Worm (Caenorhabditis elegans) whole organism, early embryonic: ENCODE results near the gene sut-2.

Experiments
- B0310.2 ChIP-seq: sonication (generic microtip); optimal IDR thresholded peaks from 2 replicates; lab custom pipeline; 2016; ENCODE audit warnings: mild to moderate bottlenecking, missing genetic modification characterization, missing compliant biosample characterization
- F13C5.2 ChIP-seq: sonication (generic microtip); optimal IDR thresholded peaks from 2 replicates; lab custom pipeline; 2017; ENCODE audit warnings: mild to moderate bottlenecking, missing genetic modification characterization, inconsistent platforms, missing compliant biosample characterization
- aly-1 ChIP-seq: sonication (generic microtip); optimal IDR thresholded peaks from 2 replicates; lab custom pipeline; 2016; ENCODE audit warnings: missing genetic modification characterization, missing compliant biosample characterization
- ama-1 ChIP-seq: fragments of 150-350 bp; optimal IDR thresholded peaks from 2 replicates; lab custom pipeline; 2014
- ceh-13 ChIP-seq: fragments of 200-800 bp; sonication (Bioruptor generic); optimal IDR thresholded peaks from 2 replicates; lab custom pipeline; 2018; ENCODE audit warnings: mild to moderate bottlenecking, missing genetic modification characterization, missing compliant biosample characterization
- ceh-36 ChIP-seq: sonication (generic microtip); optimal IDR thresholded peaks from 2 replicates; lab custom pipeline; 2016; ENCODE audit warnings: missing genetic modification characterization, inconsistent platforms, missing compliant biosample characterization
- ets-7 ChIP-seq: sonication (generic microtip); optimal IDR thresholded peaks from 2 replicates; lab custom pipeline; 2016; ENCODE audit warnings: missing genotype, missing genetic modification characterization, missing compliant biosample characterization
- flt-1 ChIP-seq: fragments of 200-800 bp; sonication (Bioruptor generic); IDR thresholded peaks from 2 replicates; pipeline ENCODE4 v1.3.6; 2022; ENCODE audit warnings: missing genetic modification characterization, missing compliant biosample characterization
- hmbx-1 ChIP-seq: sonication (generic microtip); optimal IDR thresholded peaks from 2 replicates; lab custom pipeline; 2016; ENCODE audit warnings: mild to moderate bottlenecking, missing genetic modification characterization, missing compliant biosample characterization
- hmg-4 ChIP-seq: fragments of 200-800 bp; sonication (Bioruptor generic); optimal IDR thresholded peaks from 2 replicates; lab custom pipeline; 2018; ENCODE audit warnings: mild to moderate bottlenecking, missing genetic modification characterization, missing compliant biosample characterization
- hnd-1 ChIP-seq: sonication (generic microtip); optimal IDR thresholded peaks from 2 replicates; lab custom pipeline; 2016; ENCODE audit warnings: missing genetic modification characterization, missing compliant biosample characterization
- pes-1 ChIP-seq: fragments of 200-800 bp; sonication (Bioruptor generic); IDR thresholded peaks from 2 replicates; pipeline ENCODE4 v1.3.6; 2022; ENCODE audit warnings: missing genetic modification reagents, missing genetic modification characterization, missing compliant biosample characterization
- scrt-1 ChIP-seq: fragments of 200-800 bp; sonication (Bioruptor generic); IDR thresholded peaks from 2 replicates; pipeline ENCODE4 v1.3.6; 2022; ENCODE audit warnings: missing genetic modification characterization, missing compliant biosample characterization
- sea-1 ChIP-seq: fragments of 200-800 bp; sonication (Bioruptor generic); conservative IDR thresholded peaks from 2 replicates; pipeline ENCODE4 v1.3.6; 2022; ENCODE audit warnings: missing genetic modification characterization, missing compliant biosample characterization
- tbx-11 ChIP-seq: fragments of 200-800 bp; sonication (Bioruptor generic); IDR thresholded peaks from 2 replicates; pipeline ENCODE4 v1.3.6; 2022; ENCODE audit warnings: missing genetic modification characterization, missing compliant biosample characterization
- tbx-37 ChIP-seq: fragments of 200-800 bp; sonication (Bioruptor generic); conservative IDR thresholded peaks from 2 replicates; pipeline ENCODE4 v1.3.6; 2022; ENCODE audit warnings: missing genetic modification reagents, missing genetic modification characterization, missing compliant biosample characterization
- tra-4 ChIP-seq: sonication (generic microtip); optimal IDR thresholded peaks from 2 replicates; lab custom pipeline; 2017; ENCODE audit warnings: missing genetic modification characterization, missing compliant biosample characterization

Gene sut-2

DNA sequence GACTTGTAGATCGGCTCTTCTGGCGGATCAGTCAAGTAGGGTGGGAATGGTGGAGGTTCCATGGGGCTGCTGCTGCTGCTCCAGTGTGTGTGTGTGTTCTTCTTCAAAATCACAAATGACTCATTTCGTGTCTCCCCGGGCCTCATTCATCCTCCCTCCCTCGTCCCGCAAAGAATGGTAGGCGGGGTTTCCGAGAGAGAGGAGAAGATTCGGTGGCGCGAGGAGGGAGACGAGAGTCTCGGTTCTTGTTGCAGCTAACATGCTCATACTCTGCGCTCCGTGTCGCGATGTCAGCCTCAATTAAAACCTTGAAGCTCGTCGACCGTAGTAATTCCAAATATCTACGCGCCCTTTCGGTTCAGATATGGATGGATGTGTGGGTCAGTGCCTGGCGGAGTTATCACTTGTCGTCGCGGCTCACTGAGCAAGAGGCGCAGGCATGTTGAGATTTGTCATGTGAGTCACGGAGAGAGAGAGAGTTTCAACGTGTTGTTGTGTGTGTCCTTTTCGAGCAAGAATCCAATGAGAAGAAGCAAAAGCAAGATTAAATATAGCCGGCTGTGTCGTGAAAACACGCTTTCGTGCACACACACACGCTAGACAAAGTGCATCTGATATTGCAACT, 42.9 kb downstream of the sut-2 start:
- TF ChIP-seq ets-7 (tag; lab: Kevin White, UChicago), result no peak
- no peak for TF ChIP-seq scrt-1 (GFP tag; lab: Robert Waterston, UW)

ce11 chrV:4525512-4525911, 44.3 kb downstream of the sut-2 start:
- TF ChIP-seq pes-1 (GFP tag; lab: Robert Waterston, UW) (no peak), tbx-11 (GFP tag; lab: Robert Waterston, UW) (no peak), F13C5.2 (no peak), hnd-1 (tag; lab: Kevin White, UChicago) (no peak), hmbx-1 (no peak), B0310.2 (tag; lab: Kevin White, UChicago) (no peak), ceh-36 (no peak), aly-1 (tag; lab: Kevin White, UChicago) (no peak), ceh-13 (GFP tag; lab: Kevin White, UChicago) (no peak), ets-7 (tag; lab: Kevin White, UChicago) (no peak), tbx-37 (GFP tag; lab: Robert Waterston, UW) (no peak), flt-1 (GFP tag; lab: Robert Waterston, UW) (no peak), ama-1 (lab: Kevin White, UChicago) (no peak), scrt-1 (GFP tag; lab: Robert Waterston, UW) (no peak), sea-1 (GFP tag; lab: Robert Waterston, UW) (no peak), tra-4 (no peak), hmg-4 (GFP tag; lab: Kevin White, UChicago) (no peak)

ce11 chrV:4525106-4525505, 44.7 kb downstream of the sut-2 start:
- no peak for TF ChIP-seq ama-1 (lab: Kevin White, UChicago)
- no peak for TF ChIP-seq flt-1 (GFP tag; lab: Robert Waterston, UW)
- TF ChIP-seq hmbx-1, result no peak
- no peak for TF ChIP-seq tra-4
- no peak for TF ChIP-seq hnd-1 (tag; lab: Kevin White, UChicago)
- TF ChIP-seq ceh-36, result no peak
- TF ChIP-seq ets-7 (tag; lab: Kevin White, UChicago), result no peak
- no peak for TF ChIP-seq scrt-1 (GFP tag; lab: Robert Waterston, UW)
- no peak for TF ChIP-seq sea-1 (GFP tag; lab: Robert Waterston, UW)

ce11 chrV:4524327-4524726, 45.5 kb downstream of the sut-2 start:
- TF ChIP-seq ceh-36 (no peak), hnd-1 (tag; lab: Kevin White, UChicago) (no peak), tbx-37 (GFP tag; lab: Robert Waterston, UW) (no peak), tbx-11 (GFP tag; lab: Robert Waterston, UW) (no peak), hmg-4 (GFP tag; lab: Kevin White, UChicago) (no peak), ama-1 (lab: Kevin White, UChicago) (no peak), ceh-13 (GFP tag; lab: Kevin White, UChicago) (no peak), scrt-1 (GFP tag; lab: Robert Waterston, UW) (no peak), ets-7 (tag; lab: Kevin White, UChicago) (no peak), F13C5.2 (no peak), aly-1 (tag; lab: Kevin White, UChicago) (no peak), sea-1 (GFP tag; lab: Robert Waterston, UW) (no peak)

DNA sequence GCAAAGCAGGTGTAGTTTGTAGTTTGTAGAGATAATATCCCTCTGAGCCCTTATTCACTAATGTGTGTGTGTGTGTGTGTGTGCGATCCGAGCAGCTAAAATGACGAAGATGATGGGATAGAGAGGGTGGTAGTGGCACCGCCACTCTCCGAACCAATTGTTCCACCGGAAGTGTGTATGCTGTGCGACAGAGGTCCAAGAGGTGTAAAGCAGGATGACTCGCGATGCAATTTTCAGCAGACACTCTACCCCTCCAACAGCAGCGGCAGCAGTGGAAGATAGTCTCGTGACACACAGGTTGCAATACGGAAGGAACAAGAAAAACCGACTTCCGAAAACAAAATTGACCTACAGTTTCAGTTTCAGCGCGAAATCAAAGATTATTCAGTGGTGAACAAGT, 46.0 kb downstream of the sut-2 start:
- TF ChIP-seq ceh-13 (GFP tag; lab: Kevin White, UChicago), result no peak
- TF ChIP-seq ceh-36, result no peak
- TF ChIP-seq hnd-1 (tag; lab: Kevin White, UChicago), result no peak
- no peak for TF ChIP-seq tbx-11 (GFP tag; lab: Robert Waterston, UW)
- no peak for TF ChIP-seq hmg-4 (GFP tag; lab: Kevin White, UChicago)
- TF ChIP-seq F13C5.2, result no peak
- TF ChIP-seq aly-1 (tag; lab: Kevin White, UChicago), result no peak
- no peak for TF ChIP-seq flt-1 (GFP tag; lab: Robert Waterston, UW)
- no peak for TF ChIP-seq ama-1 (lab: Kevin White, UChicago)
- TF ChIP-seq tbx-37 (GFP tag; lab: Robert Waterston, UW), result no peak
- TF ChIP-seq tra-4, result no peak

DNA sequence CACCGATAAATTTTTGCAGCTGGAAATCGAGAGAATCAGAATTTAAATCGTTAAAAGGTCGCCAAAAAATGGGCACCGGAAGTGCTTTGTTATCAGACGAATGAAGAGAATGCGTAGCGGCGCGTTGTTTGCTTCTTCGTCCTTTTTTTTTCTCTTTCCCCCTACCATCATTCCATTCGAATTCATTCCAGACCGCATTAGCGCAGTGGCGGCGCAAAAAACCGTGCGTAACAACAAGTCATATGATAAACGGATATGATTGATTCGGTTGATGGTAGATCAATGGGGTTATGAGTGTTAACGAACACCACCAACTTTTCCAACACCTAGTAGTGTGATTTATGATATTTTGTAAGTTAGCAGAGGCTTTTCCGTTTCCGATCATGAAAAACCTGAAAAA, 46.5 kb downstream of the sut-2 start:
- TF ChIP-seq tbx-11 (GFP tag; lab: Robert Waterston, UW) (no peak), flt-1 (GFP tag; lab: Robert Waterston, UW) (no peak), tra-4 (no peak), F13C5.2 (no peak), aly-1 (tag; lab: Kevin White, UChicago) (no peak), tbx-37 (GFP tag; lab: Robert Waterston, UW) (no peak)

ce11 chrV:4518657-4519056, 51.2 kb downstream of the sut-2 start:
- TF ChIP-seq hmbx-1 (no peak), flt-1 (GFP tag; lab: Robert Waterston, UW) (no peak), pes-1 (GFP tag; lab: Robert Waterston, UW) (no peak), B0310.2 (tag; lab: Kevin White, UChicago) (no peak), tbx-11 (GFP tag; lab: Robert Waterston, UW) (no peak), ceh-36 (no peak), ceh-13 (GFP tag; lab: Kevin White, UChicago) (no peak), hnd-1 (tag; lab: Kevin White, UChicago) (no peak), ets-7 (tag; lab: Kevin White, UChicago) (no peak), tra-4 (no peak), scrt-1 (GFP tag; lab: Robert Waterston, UW) (no peak), hmg-4 (GFP tag; lab: Kevin White, UChicago) (no peak), ama-1 (lab: Kevin White, UChicago) (no peak), aly-1 (tag; lab: Kevin White, UChicago) (no peak), sea-1 (GFP tag; lab: Robert Waterston, UW) (no peak), tbx-37 (GFP tag; lab: Robert Waterston, UW) (no peak), F13C5.2 (no peak)
